Worm (Caenorhabditis elegans) whole organism, L1 larva: ENCODE data around the gene ets-10.

ENCODE experiments used
- aly-2 ChIP-seq: fragments of 150-350 bp; optimal IDR thresholded peaks from 2 replicates; lab custom pipeline; 2014; ENCODE audit warnings: missing biosample characterization, missing genetic modification characterization
- ama-1 ChIP-seq: fragments of 150-350 bp; optimal IDR thresholded peaks from 2 replicates; lab custom pipeline; 2014
- blmp-1 ChIP-seq: fragments of 150-350 bp; optimal IDR thresholded peaks from 2 replicates; lab custom pipeline; 2014; ENCODE audit warnings: missing biosample characterization, missing genetic modification characterization
- ceh-88 ChIP-seq: fragments of 200-800 bp; sonication (Bioruptor generic); IDR thresholded peaks from 2 replicates; pipeline ENCODE4 v1.3.6; 2022; ENCODE audit warnings: missing genetic modification characterization, missing compliant biosample characterization
- ces-1 ChIP-seq: fragments of 150-350 bp; optimal IDR thresholded peaks from 2 replicates; lab custom pipeline; 2014; ENCODE audit warnings: missing biosample characterization, missing genetic modification reagents, missing genetic modification characterization
- efl-1 ChIP-seq, 4 experiments: fragments of 150-350 bp; optimal IDR thresholded peaks in 3 of 4; peaks in 1 of 4; 1 replicate in 1 of 4; 2 replicates in 3 of 4; lab custom pipeline; 2014; ENCODE audit warnings: missing biosample characterization in 2 of 4, missing genetic modification characterization in 2 of 4, missing genetic modification reagents in 2 of 4
- egl-13 ChIP-seq: sonication (generic microtip); optimal IDR thresholded peaks from 2 replicates; lab custom pipeline; 2016; ENCODE audit warnings: missing genotype, missing genetic modification reagents, missing genetic modification characterization, missing compliant biosample characterization
- elt-2 ChIP-seq: sonication (generic microtip); optimal IDR thresholded peaks from 2 replicates; lab custom pipeline; 2016; ENCODE audit warnings: missing genetic modification characterization, mild to moderate bottlenecking, inconsistent platforms, missing compliant biosample characterization, missing genetic modification reagents
- elt-3 ChIP-seq, 6 experiments: fragments of 150-350 bp in 1 of 6; sonication (generic microtip); optimal IDR thresholded peaks; 2 replicates each; lab custom pipeline; 2017 to 2018; ENCODE audit warnings: missing biosample characterization in 6 of 6, missing genetic modification characterization in 6 of 6, inconsistent platforms in 1 of 6
- fkh-10 ChIP-seq: sonication (generic microtip); optimal IDR thresholded peaks from 2 replicates; lab custom pipeline; 2017; ENCODE audit warnings: missing biosample characterization, missing genetic modification reagents, missing genetic modification characterization
- fkh-8 ChIP-seq: sonication (generic microtip); optimal IDR thresholded peaks from 2 replicates; lab custom pipeline; 2016; ENCODE audit warnings: mild to moderate bottlenecking, missing genetic modification characterization, missing compliant biosample characterization
- isw-1 ChIP-seq: fragments of 200-800 bp; sonication (Bioruptor generic); IDR thresholded peaks from 2 replicates; pipeline ENCODE4 v1.3.6; 2022; ENCODE audit warnings: missing genetic modification characterization, missing compliant biosample characterization
- lin-14 ChIP-seq: fragments of 200-800 bp; sonication (Bioruptor generic); optimal IDR thresholded peaks from 2 replicates; lab custom pipeline; 2018; ENCODE audit warnings: mild to moderate bottlenecking, missing genetic modification characterization, moderate library complexity, missing compliant biosample characterization
- mef-2 ChIP-seq: fragments of 150-350 bp; optimal IDR thresholded peaks from 2 replicates; lab custom pipeline; 2014; ENCODE audit warnings: missing biosample characterization, missing genetic modification characterization
- nhr-237 ChIP-seq: fragments of 150-350 bp; optimal IDR thresholded peaks from 2 replicates; lab custom pipeline; 2014; ENCODE audit warnings: missing biosample characterization, missing genetic modification characterization
- nhr-71 ChIP-seq: sonication (generic microtip); optimal IDR thresholded peaks from 2 replicates; lab custom pipeline; 2016; ENCODE audit warnings: mild to moderate bottlenecking, missing genetic modification characterization, moderate library complexity, missing compliant biosample characterization
- nhr-85 ChIP-seq: sonication (generic microtip); peaks from one replicate; lab custom pipeline; 2016; ENCODE audit warnings: missing genetic modification characterization, inconsistent platforms, missing compliant biosample characterization
- nhr-90 ChIP-seq: sonication (generic microtip); optimal IDR thresholded peaks from 2 replicates; lab custom pipeline; 2016; ENCODE audit warnings: mild to moderate bottlenecking, missing genetic modification characterization, missing compliant biosample characterization; ENCODE audit not compliant: poor library complexity
- pag-3 ChIP-seq: sonication (generic microtip); optimal IDR thresholded peaks from 2 replicates; lab custom pipeline; 2017; ENCODE audit warnings: missing genetic modification characterization, mild to moderate bottlenecking, missing compliant biosample characterization, antibody characterized with exemption, borderline replicate concordance; ENCODE audit not compliant: insufficient read depth
- rnt-1 ChIP-seq: sonication (generic microtip); optimal IDR thresholded peaks from 2 replicates; lab custom pipeline; 2016; ENCODE audit warnings: mild to moderate bottlenecking, missing genetic modification characterization, moderate library complexity, missing compliant biosample characterization
- snu-23 ChIP-seq: sonication (generic microtip); optimal IDR thresholded peaks from 2 replicates; lab custom pipeline; 2016; ENCODE audit warnings: missing genetic modification characterization, missing compliant biosample characterization
- swsn-7 ChIP-seq: sonication (generic microtip); optimal IDR thresholded peaks from 2 replicates; lab custom pipeline; 2016; ENCODE audit warnings: missing genetic modification characterization, missing compliant biosample characterization
- tlp-1 ChIP-seq: fragments of 150-350 bp; optimal IDR thresholded peaks from 2 replicates; lab custom pipeline; 2014; ENCODE audit warnings: missing biosample characterization, missing genetic modification characterization
- unc-30 ChIP-seq: sonication (generic microtip); optimal IDR thresholded peaks from 2 replicates; lab custom pipeline; 2017; ENCODE audit warnings: missing biosample characterization, missing genetic modification characterization
- unc-62 ChIP-seq: fragments of 150-350 bp; optimal IDR thresholded peaks from 2 replicates; lab custom pipeline; 2014; ENCODE audit warnings: missing biosample characterization, missing genetic modification reagents, missing genetic modification characterization
- unc-86 ChIP-seq: sonication (generic microtip); optimal IDR thresholded peaks from 2 replicates; lab custom pipeline; 2016; ENCODE audit warnings: missing genetic modification characterization, missing compliant biosample characterization
- unc-98 ChIP-seq: fragments of 200-800 bp; sonication (Bioruptor generic); IDR thresholded peaks from 2 replicates; pipeline ENCODE4 v1.3.6; 2022; ENCODE audit warnings: missing genetic modification characterization, missing compliant biosample characterization
- vab-15 ChIP-seq: sonication (generic microtip); optimal IDR thresholded peaks from 2 replicates; lab custom pipeline; 2017; ENCODE audit warnings: missing genotype, mild to moderate bottlenecking, missing genetic modification characterization, missing compliant biosample characterization
- zag-1 ChIP-seq: fragments of 150-350 bp; optimal IDR thresholded peaks from 2 replicates; lab custom pipeline; 2014; ENCODE audit warnings: missing biosample characterization, missing genetic modification characterization
- zip-4 ChIP-seq: fragments of 200-800 bp; sonication (Bioruptor generic); optimal IDR thresholded peaks from 2 replicates; lab custom pipeline; 2018; ENCODE audit warnings: mild to moderate bottlenecking, missing genetic modification characterization, moderate library complexity, missing compliant biosample characterization
- ztf-11 ChIP-seq, 2 experiments: sonication (generic microtip); optimal IDR thresholded peaks; 2 replicates each; lab custom pipeline; 2016 to 2017; ENCODE audit warnings: missing genetic modification characterization in 2 of 2, missing biosample characterization in 1 of 2, missing compliant biosample characterization in 1 of 2

ets-10 gene

ce11 chrX:4307559-4308005 lies 23.6 kb downstream of the ets-10 start (continued):
- TF ChIP-seq ztf-11 (tag; optimal IDR thresholded peaks at IDR 0.05; lab: Kevin White, UChicago) (no peak), rnt-1 (peak; percentile 47), elt-2 (tag; lab: Kevin White, UChicago) (peak; percentile 6), isw-1 (0 out of 2 replicates have a peak, but pooled peaks have one; percentile 15)

- no peak for TF ChIP-seq snu-23 (GFP tag; lab: Kevin White, UChicago)
- peak; percentile 16 for TF ChIP-seq fkh-8
These were observed 27.7 kb downstream of the ets-10 start, which contains the start of gene C52B9.8 for ce11 chrX:4311668-4312067. Gene C52B9.8, minus strand, starts transcription at chrX:4311768.

- TF ChIP-seq nhr-71 (peak; percentile 2), ztf-11 (tag; optimal IDR thresholded peaks at IDR 0.05; lab: Kevin White, UChicago) (no peak), ceh-88 (GFP tag; lab: Robert Waterston, UW) (no peak), pag-3 (tag; lab: Kevin White, UChicago) (no peak), egl-13 (no peak), ama-1 (lab: Kevin White, UChicago) (no peak), vab-15 (tag; lab: Kevin White, UChicago) (no peak), blmp-1 (tag; lab: Kevin White, UChicago) (no peak), swsn-7 (tag; lab: Kevin White, UChicago) (no peak), unc-98 (GFP tag; lab: Robert Waterston, UW) (no peak), fkh-10 (GFP tag; lab: Kevin White, UChicago) (peak; percentile 95), rnt-1 (no peak), lin-14 (GFP tag; lab: Kevin White, UChicago) (peak; percentile 77), ces-1 (peak; percentile 87), nhr-90 (tag; lab: Kevin White, UChicago) (no peak), elt-3 (tag; optimal IDR thresholded peaks at IDR 0.05; lab: Kevin White, UChicago) (no peak), unc-86 (no peak)
These were observed 30.9 kb downstream of the ets-10 start for ce11 chrX:4314939-4315338.

- peak; percentile 29 for TF ChIP-seq lin-14 (GFP tag; lab: Kevin White, UChicago)
- TF ChIP-seq rnt-1 = no peak
- TF ChIP-seq efl-1 (optimal IDR thresholded peaks at IDR 0.05; lab: Kevin White, UChicago) = no peak
- peak in 1 of 2 experiments; percentile 2 for TF ChIP-seq efl-1 (GFP tag; optimal IDR thresholded peaks at IDR 0.05 in 1 of 2; lab: Kevin White, UChicago)
- peak; percentile 75 for TF ChIP-seq fkh-10 (GFP tag; lab: Kevin White, UChicago)
These were observed 33.1 kb downstream of the ets-10 start for ce11 chrX:4317095-4317494.

ce11 chrX:4320563-4320962 lies 36.6 kb downstream of the ets-10 start, which contains the start of gene dop-6:
Gene dop-6, plus strand, starts transcription at chrX:4320863.
- TF ChIP-seq aly-2 (tag; lab: Kevin White, UChicago) (no peak), tlp-1 (tag; lab: Kevin White, UChicago) (no peak), elt-3 (tag; optimal IDR thresholded peaks at IDR 0.05; lab: Kevin White, UChicago) (no peak), nhr-237 (tag; lab: Kevin White, UChicago) (no peak), zip-4 (GFP tag; lab: Kevin White, UChicago) (no peak), zag-1 (tag; lab: Kevin White, UChicago) (no peak), mef-2 (no peak), nhr-85 (tag; lab: Kevin White, UChicago) (no peak), unc-62 (no peak)
- TF ChIP-seq, all 84 proteins: peak for 0

ce11 chrX:4322847-4323455 lies 39.0 kb downstream of the ets-10 start:
- TF ChIP-seq unc-98 (GFP tag; lab: Robert Waterston, UW) (no peak), fkh-10 (GFP tag; lab: Kevin White, UChicago) (peak; percentile 64), lin-14 (GFP tag; lab: Kevin White, UChicago) (peak; percentile 54), unc-30 (tag; lab: Kevin White, UChicago) (no peak), efl-1 (optimal IDR thresholded peaks at IDR 0.05; lab: Kevin White, UChicago) (no peak), efl-1 (GFP tag; optimal IDR thresholded peaks at IDR 0.05 in 1 of 2; lab: Kevin White, UChicago) (peak in 1 of 2 experiments; percentile 88)
